Worm (Caenorhabditis elegans): Measurements from ENCODE around the gene C09B7.2.

DNA sequence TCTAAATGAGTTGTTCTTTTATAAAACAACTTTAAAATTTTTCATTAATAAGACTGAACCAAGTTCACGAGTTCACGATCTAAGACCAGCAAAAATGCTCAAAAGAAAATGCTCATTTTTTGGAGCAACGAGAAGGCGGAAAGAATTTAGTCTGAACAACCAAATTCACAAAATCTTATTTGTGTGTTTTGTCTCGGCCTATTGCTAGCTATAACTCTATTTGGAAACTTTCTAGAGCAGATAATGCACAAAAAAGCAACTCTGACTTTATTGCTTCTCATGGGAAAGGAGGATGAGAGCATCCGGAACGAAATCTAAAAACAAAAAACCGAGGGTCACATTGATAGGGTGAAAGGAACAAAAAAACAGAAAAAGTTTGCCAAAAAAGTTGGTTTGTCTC lies 27.4 kb upstream of the C09B7.2 start:
- TF ChIP-seq hmbx-1 (tag; optimal IDR thresholded peaks at IDR 0.05): no peak
- no peak for TF ChIP-seq scrt-1 (GFP tag; IDR thresholded peaks at IDR 0.05)
- TF ChIP-seq ets-7 (tag; optimal IDR thresholded peaks at IDR 0.05): no peak
- TF ChIP-seq flt-1 (GFP tag; IDR thresholded peaks at IDR 0.05): no peak
- no peak for TF ChIP-seq ceh-36 (tag; optimal IDR thresholded peaks at IDR 0.05)
- no peak for TF ChIP-seq hmg-4 (GFP tag; optimal IDR thresholded peaks at IDR 0.05)
- TF ChIP-seq F13C5.2 (tag; optimal IDR thresholded peaks at IDR 0.05): no peak
- no peak for TF ChIP-seq B0310.2 (tag; optimal IDR thresholded peaks at IDR 0.05)
- TF ChIP-seq ama-1 (optimal IDR thresholded peaks at IDR 0.05): no peak
- TF ChIP-seq tbx-37 (GFP tag; conservative IDR thresholded peaks at IDR 0.05): no peak

All from whole organism, early embryonic.